Fruit fly (Drosophila melanogaster) whole organism, embryonic: Measurements from ENCODE around the gene CG4957.
A peak's percentile ranks its signal among the peaks of the same experiment; 100 is the strongest.

ENCODE experiments used
- Adf1 ChIP-seq: fragments of 200-800 bp; sonication (Bioruptor generic); IDR thresholded peaks from 2 replicates; pipeline ENCODE4 v1.3.6; 2022; ENCODE audit warnings: missing biosample characterization, missing genetic modification characterization
- B-H1 ChIP-seq: fragments of 200-800 bp; sonication (Bioruptor generic); IDR thresholded peaks from 3 replicates; pipeline ENCODE4 v1.3.6; 2022; ENCODE audit warnings: missing biosample characterization, missing genetic modification characterization
- CG11696 ChIP-seq: fragments of 200-800 bp; sonication (Bioruptor generic); IDR thresholded peaks from 2 replicates; pipeline ENCODE4 v1.3.6; 2022; ENCODE audit warnings: missing biosample characterization, missing genetic modification characterization
- CG11723 ChIP-seq: fragments of 200-800 bp; sonication (Bioruptor generic); optimal IDR thresholded peaks from 2 replicates; lab custom pipeline; 2017; ENCODE audit warnings: missing biosample characterization, mild to moderate bottlenecking, missing genetic modification characterization
- CG12769 ChIP-seq: fragments of 200-800 bp; sonication (Bioruptor generic); optimal IDR thresholded peaks from 2 replicates; lab custom pipeline; 2019; ENCODE audit warnings: missing biosample characterization, mild to moderate bottlenecking, missing genetic modification characterization, moderate library complexity
- CG14441 ChIP-seq: fragments of 200-800 bp; sonication (Bioruptor generic); IDR thresholded peaks from 2 replicates; pipeline ENCODE4 v1.3.6; 2022; ENCODE audit warnings: missing biosample characterization, missing genetic modification characterization
- CG15269 ChIP-seq: fragments of 200-800 bp; sonication (Bioruptor generic); optimal IDR thresholded peaks from 2 replicates; lab custom pipeline; 2018; ENCODE audit warnings: missing biosample characterization, mild to moderate bottlenecking, missing genetic modification characterization, moderate library complexity
- CG15479 ChIP-seq: fragments of 200-800 bp; sonication (Bioruptor generic); optimal IDR thresholded peaks from 3 replicates; lab custom pipeline; 2019; ENCODE audit warnings: missing biosample characterization, mild to moderate bottlenecking, missing genetic modification characterization, moderate library complexity
- CG15696 ChIP-seq: fragments of 200-800 bp; sonication (Bioruptor generic); optimal IDR thresholded peaks from 2 replicates; lab custom pipeline; 2019; ENCODE audit warnings: missing biosample characterization, mild to moderate bottlenecking, missing genetic modification characterization, moderate library complexity
- CG16815 ChIP-seq: fragments of 200-800 bp; sonication (Bioruptor generic); optimal IDR thresholded peaks from 3 replicates; lab custom pipeline; 2017; ENCODE audit warnings: missing biosample characterization, mild to moderate bottlenecking, missing genetic modification characterization
- CG17829 ChIP-seq: fragments of 200-800 bp; optimal IDR thresholded peaks from 2 replicates; lab custom pipeline; 2019; ENCODE audit warnings: missing biosample characterization, mild to moderate bottlenecking, missing genetic modification characterization, moderate library complexity
- CG18262 ChIP-seq: fragments of 200-800 bp; optimal IDR thresholded peaks from 3 replicates; lab custom pipeline; 2019; ENCODE audit warnings: missing biosample characterization, mild to moderate bottlenecking, missing genetic modification characterization, moderate library complexity
- CG18764 ChIP-seq: fragments of 200-800 bp; sonication (Bioruptor generic); optimal IDR thresholded peaks from 3 replicates; lab custom pipeline; 2016; ENCODE audit warnings: missing biosample characterization, missing genetic modification characterization
- CG2116 ChIP-seq: fragments of 200-800 bp; sonication (Bioruptor generic); optimal IDR thresholded peaks from 3 replicates; lab custom pipeline; 2018; ENCODE audit warnings: missing biosample characterization, mild to moderate bottlenecking, missing genetic modification characterization
- CG32532 ChIP-seq: fragments of 200-800 bp; sonication (Bioruptor generic); IDR thresholded peaks from 2 replicates; pipeline ENCODE4 v1.3.6; 2022; ENCODE audit warnings: missing biosample characterization, missing genetic modification characterization
- CG33557 ChIP-seq: fragments of 200-800 bp; sonication (Bioruptor generic); optimal IDR thresholded peaks from 2 replicates; lab custom pipeline; 2019; ENCODE audit warnings: missing biosample characterization, mild to moderate bottlenecking, missing genetic modification characterization, moderate library complexity
- CG4617 ChIP-seq: fragments of 200-800 bp; sonication (Bioruptor generic); optimal IDR thresholded peaks from 3 replicates; lab custom pipeline; 2016; ENCODE audit warnings: missing biosample characterization, missing genetic modification characterization, borderline replicate concordance
- CG4820 ChIP-seq: fragments of 200-800 bp; sonication (Bioruptor generic); optimal IDR thresholded peaks from 3 replicates; lab custom pipeline; 2016; ENCODE audit warnings: missing biosample characterization, missing genetic modification characterization
- CG4854 ChIP-seq: fragments of 200-800 bp; sonication (Bioruptor generic); optimal IDR thresholded peaks from 2 replicates; lab custom pipeline; 2016; ENCODE audit warnings: missing biosample characterization, missing genetic modification characterization, inconsistent platforms
- CG6765 ChIP-seq: fragments of 200-800 bp; sonication (Bioruptor generic); optimal IDR thresholded peaks from 3 replicates; lab custom pipeline; 2017; ENCODE audit warnings: missing biosample characterization, mild to moderate bottlenecking, missing genetic modification characterization
- CG7372 ChIP-seq: fragments of 200-800 bp; sonication (Bioruptor generic); IDR thresholded peaks from 2 replicates; pipeline ENCODE4 v1.3.6; 2022; ENCODE audit warnings: missing biosample characterization, missing genetic modification characterization
- CG7928 ChIP-seq: fragments of 200-800 bp; sonication (Bioruptor generic); optimal IDR thresholded peaks from 2 replicates; lab custom pipeline; 2017; ENCODE audit warnings: missing biosample characterization, mild to moderate bottlenecking, missing genetic modification characterization
- D19B ChIP-seq: fragments of 200-800 bp; sonication (Bioruptor generic); optimal IDR thresholded peaks from 2 replicates; lab custom pipeline; 2017; ENCODE audit warnings: missing biosample characterization, mild to moderate bottlenecking, missing genetic modification characterization
- Dll ChIP-seq: fragments of 200-800 bp; sonication (Bioruptor generic); IDR thresholded peaks from 4 replicates; pipeline ENCODE4 v1.3.6; 2022; ENCODE audit warnings: missing biosample characterization, missing genetic modification characterization; ENCODE audit not compliant: partially characterized antibody
- Dp ChIP-seq: fragments of 200-800 bp; sonication (Bioruptor generic); optimal IDR thresholded peaks from 2 replicates; lab custom pipeline; 2018; ENCODE audit warnings: missing biosample characterization, mild to moderate bottlenecking, missing genetic modification characterization, moderate library complexity
- Fer2 ChIP-seq: fragments of 200-800 bp; sonication (Bioruptor generic); optimal IDR thresholded peaks from 2 replicates; lab custom pipeline; 2018; ENCODE audit warnings: missing biosample characterization, mild to moderate bottlenecking, missing genetic modification characterization, moderate library complexity
- GATAe ChIP-seq: fragments of 200-800 bp; sonication (Bioruptor generic); conservative IDR thresholded peaks from 2 replicates; pipeline ENCODE4 v1.3.6; 2022; ENCODE audit warnings: missing biosample characterization, missing genetic modification characterization
- HmgZ ChIP-seq: fragments of 200-800 bp; sonication (Bioruptor generic); optimal IDR thresholded peaks from 2 replicates; lab custom pipeline; 2018; ENCODE audit warnings: missing biosample characterization, mild to moderate bottlenecking, missing genetic modification characterization
- Lhr ChIP-seq: fragments of 200-800 bp; sonication (Bioruptor generic); optimal IDR thresholded peaks from 3 replicates; lab custom pipeline; 2017; ENCODE audit warnings: mild to moderate bottlenecking, missing biosample characterization, missing genetic modification reagents, missing genetic modification characterization
- Mrtf ChIP-seq: fragments of 200-800 bp; sonication (Bioruptor generic); IDR thresholded peaks from 3 replicates; pipeline ENCODE4 v1.3.6; 2022; ENCODE audit warnings: missing biosample characterization, missing genetic modification characterization
- NK7.1 ChIP-seq: fragments of 200-800 bp; sonication (Bioruptor generic); optimal IDR thresholded peaks from 3 replicates; lab custom pipeline; 2016; ENCODE audit warnings: missing biosample characterization, missing genetic modification characterization
- Nf-YB ChIP-seq: fragments of 200-800 bp; sonication (Bioruptor generic); optimal IDR thresholded peaks from 3 replicates; lab custom pipeline; 2019; ENCODE audit warnings: missing biosample characterization, mild to moderate bottlenecking, missing genetic modification characterization, moderate library complexity
- TFAM ChIP-seq: fragments of 200-800 bp; sonication (Bioruptor generic); optimal IDR thresholded peaks from 2 replicates; lab custom pipeline; 2017; ENCODE audit warnings: missing biosample characterization, missing genetic modification characterization, inconsistent platforms
- Vsx1 ChIP-seq: fragments of 200-800 bp; sonication (Bioruptor generic); optimal IDR thresholded peaks from 2 replicates; lab custom pipeline; 2017; ENCODE audit warnings: missing biosample characterization, mild to moderate bottlenecking, missing genetic modification characterization, missing genetic modification reagents
- Xbp1 ChIP-seq: fragments of 200-800 bp; sonication (Bioruptor generic); optimal IDR thresholded peaks from 3 replicates; lab custom pipeline; 2016; ENCODE audit warnings: missing biosample characterization, mild to moderate bottlenecking, missing genetic modification characterization
- ase ChIP-seq: fragments of 200-800 bp; sonication (Bioruptor generic); IDR thresholded peaks from 3 replicates; pipeline ENCODE4 v1.3.6; 2022; ENCODE audit warnings: missing biosample characterization, missing genetic modification characterization
- btn ChIP-seq: fragments of 200-800 bp; sonication (Bioruptor generic); optimal IDR thresholded peaks from 2 replicates; lab custom pipeline; 2016; ENCODE audit warnings: missing biosample characterization, missing genetic modification characterization
- ftz-f1 ChIP-seq: fragments of 200-800 bp; sonication (Bioruptor generic); optimal IDR thresholded peaks from 2 replicates; lab custom pipeline; 2016; ENCODE audit warnings: missing biosample characterization, missing genetic modification characterization
- gcm ChIP-seq: fragments of 200-800 bp; sonication (Bioruptor generic); optimal IDR thresholded peaks from 2 replicates; lab custom pipeline; 2019; ENCODE audit warnings: missing biosample characterization, mild to moderate bottlenecking, missing genetic modification characterization, moderate library complexity
- grau ChIP-seq: fragments of 200-800 bp; optimal IDR thresholded peaks from 3 replicates; lab custom pipeline; 2019; ENCODE audit warnings: missing biosample characterization, mild to moderate bottlenecking, missing genetic modification characterization, moderate library complexity
- gro ChIP-seq: fragments of 200-800 bp; sonication (Bioruptor generic); optimal IDR thresholded peaks from 2 replicates; lab custom pipeline; 2016; ENCODE audit warnings: missing biosample characterization, missing genetic modification characterization
- jing ChIP-seq: fragments of 200-800 bp; sonication (Bioruptor generic); optimal IDR thresholded peaks from 2 replicates; lab custom pipeline; 2018; ENCODE audit warnings: missing biosample characterization, mild to moderate bottlenecking, missing genetic modification characterization
- kay ChIP-seq: fragments of 200-800 bp; sonication (Bioruptor generic); optimal IDR thresholded peaks from 2 replicates; lab custom pipeline; 2016; ENCODE audit warnings: missing biosample characterization, missing genetic modification characterization
- mam ChIP-seq: fragments of 200-800 bp; sonication (Bioruptor generic); optimal IDR thresholded peaks from 3 replicates; lab custom pipeline; 2016; ENCODE audit warnings: missing biosample characterization, missing genetic modification characterization
- pzg ChIP-seq: fragments of 200-800 bp; sonication (Bioruptor generic); optimal IDR thresholded peaks from 3 replicates; lab custom pipeline; 2018; ENCODE audit warnings: missing biosample characterization, mild to moderate bottlenecking, missing genetic modification characterization, moderate library complexity
- slp2 ChIP-seq: fragments of 200-800 bp; sonication (Bioruptor generic); optimal IDR thresholded peaks from 2 replicates; lab custom pipeline; 2016; ENCODE audit warnings: missing biosample characterization, missing genetic modification characterization
- sob ChIP-seq: fragments of 200-800 bp; sonication (Bioruptor generic); IDR thresholded peaks from 2 replicates; pipeline ENCODE4 v1.3.6; 2022; ENCODE audit warnings: missing biosample characterization, missing genetic modification characterization
- sr ChIP-seq: fragments of 200-800 bp; sonication (Bioruptor generic); IDR thresholded peaks from 3 replicates; pipeline ENCODE4 v1.3.6; 2022; ENCODE audit warnings: missing biosample characterization, missing genetic modification characterization
- wek ChIP-seq: fragments of 200-800 bp; sonication (Bioruptor generic); optimal IDR thresholded peaks from 3 replicates; lab custom pipeline; 2018; ENCODE audit warnings: missing biosample characterization, mild to moderate bottlenecking, missing genetic modification characterization, moderate library complexity
- zen ChIP-seq: fragments of 200-800 bp; sonication (Bioruptor generic); optimal IDR thresholded peaks from 3 replicates; lab custom pipeline; 2018; ENCODE audit warnings: missing biosample characterization, mild to moderate bottlenecking, missing genetic modification characterization, moderate library complexity

CG4957 gene

DNA sequence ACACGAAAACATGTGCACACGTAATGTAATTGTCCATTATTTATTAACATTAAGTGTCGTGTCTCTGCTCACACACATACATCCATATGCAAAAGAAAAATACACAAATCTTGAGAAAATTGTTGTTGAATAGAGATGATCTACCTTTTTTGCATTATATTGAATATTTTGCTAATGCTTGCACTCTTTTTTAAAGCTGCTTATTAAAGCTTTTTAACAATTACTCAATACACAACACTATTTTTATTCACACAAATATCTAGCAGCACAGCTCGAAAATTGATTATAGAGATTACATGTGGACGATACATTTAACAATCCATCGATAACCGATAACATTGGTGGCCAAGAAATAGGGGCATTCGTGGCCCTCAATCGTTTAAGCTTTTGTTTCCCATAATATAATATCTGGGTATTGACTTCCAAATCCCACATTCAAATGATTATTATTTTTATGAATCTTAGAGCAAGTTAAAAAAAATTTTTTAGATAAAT is 23.4 kb downstream of the CG4957 start, which contains the start of gene Ufd4 (continued):
- TF ChIP-seq CG33557 (GFP tag; lab: Kevin White, UChicago) (no peak), Dp (GFP tag; lab: Kevin White, UChicago) (peak; percentile 16), NK7.1 (GFP tag; lab: Kevin White, UChicago) (peak; percentile 16), CG4820 (GFP tag; lab: Kevin White, UChicago) (peak; percentile 59), Adf1 (GFP tag; lab: Robert Waterston, UW) (no peak), TFAM (no peak), HmgZ (tag; lab: Kevin White, UChicago) (peak; percentile 64), mam (GFP tag; lab: Kevin White, UChicago) (peak; percentile 62), gro (peak; percentile 75), CG14441 (GFP tag; lab: Robert Waterston, UW) (no peak; the same call in 1 of the 2 replicates), pzg (GFP tag; lab: Kevin White, UChicago) (peak; percentile 62), CG18262 (tag; lab: Kevin White, UChicago) (no peak), kay (GFP tag; lab: Kevin White, UChicago) (no peak), GATAe (GFP tag; lab: Robert Waterston, UW) (no peak), CG12769 (tag; lab: Kevin White, UChicago) (no peak), jing (GFP tag; lab: Kevin White, UChicago) (no peak), B-H1 (peak; percentile 46; the same call in 1 of the 3 replicates), CG6765 (peak; percentile 57), CG16815 (GFP tag; lab: Kevin White, UChicago) (peak; percentile 0), sr (GFP tag; lab: Robert Waterston, UW) (no peak), CG17829 (tag; lab: Kevin White, UChicago) (peak; percentile 83), zen (tag; lab: Kevin White, UChicago) (no peak), btn (GFP tag; lab: Kevin White, UChicago) (peak; percentile 14), CG18764 (GFP tag; lab: Kevin White, UChicago) (peak; percentile 50), CG11696 (GFP tag; lab: Robert Waterston, UW) (peak; percentile 40; the same call in 1 of the 2 replicates), ase (GFP tag; lab: Robert Waterston, UW) (no peak), Dll (GFP tag; lab: Robert Waterston, UW) (peak; percentile 56; the same call in 2 of the 4 replicates), CG7928 (GFP tag; lab: Kevin White, UChicago) (no peak), slp2 (GFP tag; lab: Kevin White, UChicago) (peak; percentile 45), CG15696 (tag; lab: Kevin White, UChicago) (peak; percentile 65), CG4617 (GFP tag; lab: Kevin White, UChicago) (peak; percentile 68), Fer2 (tag; lab: Kevin White, UChicago) (no peak), CG4854 (GFP tag; lab: Kevin White, UChicago) (peak; percentile 35), Lhr (GFP tag; lab: Kevin White, UChicago) (no peak), CG15269 (tag; lab: Kevin White, UChicago) (no peak), CG15479 (no peak), CG2116 (GFP tag; lab: Kevin White, UChicago) (peak; percentile 43), D19B (GFP tag; lab: Kevin White, UChicago) (no peak), Xbp1 (GFP tag; lab: Kevin White, UChicago) (peak; percentile 76), grau (tag; lab: Kevin White, UChicago) (no peak), sob (GFP tag; lab: Robert Waterston, UW) (peak; percentile 36; the same call in 1 of the 2 replicates), wek (GFP tag; lab: Kevin White, UChicago) (peak; percentile 98), ftz-f1 (no peak), Mrtf (no peak; the same call in 2 of the 3 replicates), Nf-YB (GFP tag; lab: Kevin White, UChicago) (peak; percentile 51), CG7372 (GFP tag; lab: Robert Waterston, UW) (no peak), gcm (no peak), CG11723 (no peak), CG32532 (GFP tag; lab: Robert Waterston, UW) (no peak; the same call in 1 of the 2 replicates), Vsx1 (GFP tag; lab: Kevin White, UChicago) (no peak)
